Fruit fly (Drosophila melanogaster) whole organism, embryonic: ENCODE measurements around the gene Rh2.

Experiments
- Adf1 ChIP-seq: fragments of 200-800 bp; sonication (Bioruptor generic); IDR thresholded peaks from 2 replicates; pipeline ENCODE4 v1.3.6; 2022; ENCODE audit warnings: missing biosample characterization, missing genetic modification characterization
- Aef1 ChIP-seq: fragments of 200-800 bp; sonication (Bioruptor generic); IDR thresholded peaks from 3 replicates; pipeline ENCODE4 v1.3.6; 2022; ENCODE audit warnings: missing biosample characterization, missing genetic modification characterization
- B-H1 ChIP-seq: fragments of 200-800 bp; sonication (Bioruptor generic); IDR thresholded peaks from 3 replicates; pipeline ENCODE4 v1.3.6; 2022; ENCODE audit warnings: missing biosample characterization, missing genetic modification characterization
- Blimp-1 ChIP-seq: fragments of 200-800 bp; sonication (Bioruptor generic); optimal IDR thresholded peaks from 3 replicates; lab custom pipeline; 2018; ENCODE audit warnings: missing biosample characterization, missing genetic modification characterization, mild to moderate bottlenecking, moderate library complexity, missing genetic modification reagents
- Bteb2 ChIP-seq: fragments of 200-800 bp; sonication (Bioruptor generic); optimal IDR thresholded peaks from 2 replicates; lab custom pipeline; 2016; ENCODE audit warnings: missing biosample characterization, missing genetic modification characterization
- CG10267 ChIP-seq: fragments of 200-800 bp; sonication (Bioruptor generic); optimal IDR thresholded peaks from 2 replicates; lab custom pipeline; 2018; ENCODE audit warnings: missing biosample characterization, mild to moderate bottlenecking, missing genetic modification characterization, moderate library complexity
- CG10366 ChIP-seq: fragments of 200-800 bp; sonication (Bioruptor generic); IDR thresholded peaks from 2 replicates; pipeline ENCODE4 v1.3.6; 2022; ENCODE audit warnings: missing biosample characterization, missing genetic modification characterization
- CG10543 ChIP-seq: fragments of 200-800 bp; sonication (Bioruptor generic); optimal IDR thresholded peaks from 3 replicates; lab custom pipeline; 2017; ENCODE audit warnings: missing biosample characterization, mild to moderate bottlenecking, missing genetic modification characterization, moderate library complexity
- CG11247 ChIP-seq: fragments of 200-800 bp; sonication (Bioruptor generic); IDR thresholded peaks from 2 replicates; pipeline ENCODE4 v1.3.6; 2022; ENCODE audit warnings: missing biosample characterization, missing genetic modification characterization
- CG11504 ChIP-seq: fragments of 200-800 bp; sonication (Bioruptor generic); optimal IDR thresholded peaks from 3 replicates; lab custom pipeline; 2019; ENCODE audit warnings: missing biosample characterization, mild to moderate bottlenecking, missing genetic modification characterization, moderate library complexity
- CG12071 ChIP-seq: fragments of 200-800 bp; sonication (Bioruptor generic); optimal IDR thresholded peaks from 3 replicates; lab custom pipeline; 2018; ENCODE audit warnings: missing biosample characterization, mild to moderate bottlenecking, missing genetic modification characterization
- CG13296 ChIP-seq: fragments of 200-800 bp; sonication (Bioruptor generic); optimal IDR thresholded peaks from 3 replicates; lab custom pipeline; 2018; ENCODE audit warnings: missing biosample characterization, mild to moderate bottlenecking, missing genetic modification characterization
- CG17568 ChIP-seq: fragments of 200-800 bp; sonication (Bioruptor generic); optimal IDR thresholded peaks from 2 replicates; lab custom pipeline; 2018; ENCODE audit warnings: missing biosample characterization, mild to moderate bottlenecking, missing genetic modification characterization, moderate library complexity
- CG18599 ChIP-seq: fragments of 200-800 bp; sonication (Bioruptor generic); optimal IDR thresholded peaks from 3 replicates; lab custom pipeline; 2017; ENCODE audit warnings: missing biosample characterization, missing genetic modification characterization, mild to moderate bottlenecking, moderate library complexity, missing genetic modification reagents
- CG2199 ChIP-seq: fragments of 200-800 bp; sonication (Bioruptor generic); IDR thresholded peaks from 3 replicates; pipeline ENCODE4 v1.3.6; 2022; ENCODE audit warnings: missing biosample characterization, missing genetic modification characterization
- CG6272 ChIP-seq: fragments of 200-800 bp; sonication (Bioruptor generic); IDR thresholded peaks from 2 replicates; pipeline ENCODE4 v1.3.6; 2022; ENCODE audit warnings: missing biosample characterization, missing genetic modification characterization
- CG8089 ChIP-seq: fragments of 200-800 bp; sonication (Bioruptor generic); optimal IDR thresholded peaks from 3 replicates; lab custom pipeline; 2016; ENCODE audit warnings: missing biosample characterization, missing genetic modification characterization
- CG8924 ChIP-seq: fragments of 200-800 bp; optimal IDR thresholded peaks from 3 replicates; lab custom pipeline; 2019; ENCODE audit warnings: missing biosample characterization, mild to moderate bottlenecking, missing genetic modification characterization, moderate library complexity
- D19B ChIP-seq: fragments of 200-800 bp; sonication (Bioruptor generic); optimal IDR thresholded peaks from 2 replicates; lab custom pipeline; 2017; ENCODE audit warnings: missing biosample characterization, mild to moderate bottlenecking, missing genetic modification characterization
- Doc2 ChIP-seq: fragments of 200-800 bp; sonication (Bioruptor generic); IDR thresholded peaks from 2 replicates; pipeline ENCODE4 v1.3.6; 2022; ENCODE audit warnings: missing biosample characterization, missing genetic modification characterization
- Dp ChIP-seq: fragments of 200-800 bp; sonication (Bioruptor generic); optimal IDR thresholded peaks from 2 replicates; lab custom pipeline; 2018; ENCODE audit warnings: missing biosample characterization, mild to moderate bottlenecking, missing genetic modification characterization, moderate library complexity
- Dref ChIP-seq: fragments of 200-800 bp; sonication (Bioruptor generic); IDR thresholded peaks from 2 replicates; pipeline ENCODE4 v1.3.6; 2022; ENCODE audit warnings: missing biosample characterization, missing genetic modification characterization
- Ets65A ChIP-seq: fragments of 200-800 bp; sonication (Bioruptor generic); peaks from one replicate; lab custom pipeline; 2016; ENCODE audit warnings: missing biosample characterization, missing genetic modification characterization
- HHEX ChIP-seq: fragments of 200-800 bp; sonication (Bioruptor generic); optimal IDR thresholded peaks from 3 replicates; lab custom pipeline; 2017; ENCODE audit warnings: missing biosample characterization, mild to moderate bottlenecking, missing genetic modification characterization, missing genetic modification reagents
- HLH4C ChIP-seq: fragments of 200-800 bp; sonication (Bioruptor generic); IDR thresholded peaks from 3 replicates; pipeline ENCODE4 v1.3.6; 2022; ENCODE audit warnings: missing biosample characterization, missing genetic modification characterization; ENCODE audit not compliant: partially characterized antibody
- Hey ChIP-seq: fragments of 200-800 bp; sonication (Bioruptor generic); optimal IDR thresholded peaks from 3 replicates; lab custom pipeline; 2018; ENCODE audit warnings: missing biosample characterization, mild to moderate bottlenecking, missing genetic modification characterization
- Lhr ChIP-seq: fragments of 200-800 bp; sonication (Bioruptor generic); optimal IDR thresholded peaks from 3 replicates; lab custom pipeline; 2017; ENCODE audit warnings: mild to moderate bottlenecking, missing biosample characterization, missing genetic modification reagents, missing genetic modification characterization
- MESR4 ChIP-seq: fragments of 200-800 bp; sonication (Bioruptor generic); optimal IDR thresholded peaks from 2 replicates; lab custom pipeline; 2018; ENCODE audit warnings: missing biosample characterization, mild to moderate bottlenecking, missing genetic modification characterization, moderate library complexity
- Med ChIP-seq: fragments of 200-800 bp; sonication (Bioruptor generic); peaks from one replicate; lab custom pipeline; 2016; ENCODE audit warnings: missing biosample characterization, missing genetic modification characterization, mild to moderate bottlenecking, inconsistent platforms, moderate library complexity
- NFAT ChIP-seq: fragments of 200-800 bp; sonication (Bioruptor generic); IDR thresholded peaks from 2 replicates; pipeline ENCODE4 v1.3.6; 2022; ENCODE audit warnings: missing biosample characterization, missing genetic modification characterization
- Nf-YC ChIP-seq: fragments of 200-800 bp; optimal IDR thresholded peaks from 3 replicates; lab custom pipeline; 2019; ENCODE audit warnings: missing biosample characterization, mild to moderate bottlenecking, missing genetic modification characterization, moderate library complexity
- Rx ChIP-seq: fragments of 200-800 bp; sonication (Bioruptor generic); IDR thresholded peaks from 2 replicates; pipeline ENCODE4 v1.3.6; 2022; ENCODE audit warnings: missing biosample characterization, missing genetic modification characterization
- Sox100B ChIP-seq: fragments of 200-800 bp; sonication (Bioruptor generic); optimal IDR thresholded peaks from 3 replicates; lab custom pipeline; 2018; ENCODE audit warnings: missing biosample characterization, mild to moderate bottlenecking, missing genetic modification characterization
- Stat92E ChIP-seq, 3 experiments: fragments of >200 bp in 2 of 3; fragments of 200-800 bp in 1 of 3; sonication (Bioruptor generic) in 1 of 3; optimal IDR thresholded peaks; 2 replicates each; lab custom pipeline; 2017 to 2019; ENCODE audit warnings: missing biosample characterization in 3 of 3, missing genetic modification characterization in 3 of 3, mild to moderate bottlenecking in 1 of 3, moderate library complexity in 1 of 3
- Xrp1 ChIP-seq: fragments of 200-800 bp; sonication (Bioruptor generic); IDR thresholded peaks from 2 replicates; pipeline ENCODE4 v1.3.6; 2022; ENCODE audit warnings: missing biosample characterization, missing genetic modification characterization
- amos ChIP-seq: fragments of 200-800 bp; sonication (Bioruptor generic); IDR thresholded peaks from 2 replicates; pipeline ENCODE4 v1.3.6; 2022; ENCODE audit warnings: missing biosample characterization, missing genetic modification characterization; ENCODE audit not compliant: partially characterized antibody
- ash1 ChIP-seq: fragments of 200-800 bp; sonication (Bioruptor generic); optimal IDR thresholded peaks from 2 replicates; lab custom pipeline; 2018; ENCODE audit warnings: missing biosample characterization, mild to moderate bottlenecking, missing genetic modification characterization
- chn ChIP-seq: fragments of 200-800 bp; sonication (Bioruptor generic); optimal IDR thresholded peaks from 2 replicates; lab custom pipeline; 2016; ENCODE audit warnings: missing biosample characterization, missing genetic modification characterization
- crol ChIP-seq: fragments of 200-800 bp; sonication (Bioruptor generic); IDR thresholded peaks from 2 replicates; pipeline ENCODE4 v1.3.6; 2022; ENCODE audit warnings: missing biosample characterization, missing genetic modification characterization
- crp ChIP-seq, 2 experiments: fragments of 200-800 bp; sonication (Bioruptor generic); optimal IDR thresholded peaks; 2 replicates in 1 of 2; 3 replicates in 1 of 2; lab custom pipeline; 2017; ENCODE audit warnings: missing biosample characterization in 2 of 2, missing genetic modification characterization in 2 of 2, mild to moderate bottlenecking in 1 of 2, moderate library complexity in 1 of 2
- danr ChIP-seq: fragments of 200-800 bp; sonication (Bioruptor generic); IDR thresholded peaks from 2 replicates; pipeline ENCODE4 v1.3.6; 2022; ENCODE audit warnings: missing biosample characterization, missing genetic modification characterization
- disco-r ChIP-seq: fragments of 200-800 bp; sonication (Bioruptor generic); optimal IDR thresholded peaks from 2 replicates; lab custom pipeline; 2016; ENCODE audit warnings: missing biosample characterization, missing genetic modification characterization
- ems ChIP-seq: fragments of 200-800 bp; sonication (Bioruptor generic); optimal IDR thresholded peaks from 3 replicates; lab custom pipeline; 2016; ENCODE audit warnings: missing biosample characterization, missing genetic modification characterization
- fru ChIP-seq: fragments of >200 bp; optimal IDR thresholded peaks from 2 replicates; lab custom pipeline; 2017
- gsb ChIP-seq: fragments of 200-800 bp; sonication (Bioruptor generic); IDR thresholded peaks from 2 replicates; pipeline ENCODE4 v1.3.6; 2022; ENCODE audit warnings: missing biosample characterization, missing genetic modification characterization
- lilli ChIP-seq: fragments of 200-800 bp; sonication (Bioruptor generic); optimal IDR thresholded peaks from 3 replicates; lab custom pipeline; 2016; ENCODE audit warnings: missing biosample characterization, missing genetic modification characterization
- nau ChIP-seq: fragments of 200-800 bp; sonication (Bioruptor generic); optimal IDR thresholded peaks from 3 replicates; lab custom pipeline; 2017; ENCODE audit warnings: missing biosample characterization, mild to moderate bottlenecking, missing genetic modification characterization, missing genetic modification reagents
- sd ChIP-seq: fragments of 200-800 bp; sonication (Bioruptor generic); optimal IDR thresholded peaks from 3 replicates; lab custom pipeline; 2018; ENCODE audit warnings: missing biosample characterization, mild to moderate bottlenecking, missing genetic modification characterization, moderate library complexity
- sna ChIP-seq: fragments of 200-800 bp; sonication (Bioruptor generic); IDR thresholded peaks from 2 replicates; pipeline ENCODE4 v1.3.6; 2022; ENCODE audit warnings: missing biosample characterization, missing genetic modification characterization; ENCODE audit not compliant: partially characterized antibody

Gene Rh2

DNA sequence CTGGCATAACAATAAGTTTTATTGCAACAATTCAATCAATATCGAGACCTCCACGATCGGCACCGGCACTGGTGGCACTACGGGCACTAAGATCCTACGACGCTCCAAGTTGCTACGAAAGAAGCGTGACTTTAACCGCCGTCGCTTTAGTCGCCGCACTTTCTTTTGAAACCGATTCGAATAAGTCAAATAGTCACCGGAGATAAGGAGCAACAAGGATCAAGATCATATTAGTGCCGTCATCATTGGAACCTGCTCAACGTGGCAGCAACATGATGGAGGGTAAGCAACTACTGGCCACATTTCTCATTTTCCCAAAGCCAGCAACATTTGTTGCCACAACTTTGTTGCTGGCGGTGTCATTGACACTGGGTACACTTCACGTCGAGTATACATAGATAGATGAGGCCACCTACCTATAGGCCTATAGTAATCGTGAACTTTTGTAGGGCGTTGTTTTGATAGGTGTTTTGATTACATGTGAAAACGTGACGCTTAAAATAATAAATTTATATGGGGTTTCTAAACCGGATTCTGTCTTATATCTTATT lies 16.5 kb downstream of the Rh2 start:
- TF ChIP-seq Dref (GFP tag; lab: Robert Waterston, UW) (no peak), ash1 (GFP tag; lab: Kevin White, UChicago) (no peak), disco-r (GFP tag; lab: Kevin White, UChicago) (no peak), lilli (no peak), CG8089 (no peak), Stat92E (GFP tag; optimal IDR thresholded peaks at IDR 0.05; lab: Kevin White, UChicago) (peak in 1 of 3 experiments; percentile 53), gsb (GFP tag; lab: Robert Waterston, UW) (no peak), Blimp-1 (no peak), CG11504 (tag; lab: Kevin White, UChicago) (peak; percentile 99), CG6272 (GFP tag; lab: Robert Waterston, UW) (no peak), MESR4 (GFP tag; lab: Kevin White, UChicago) (no peak), Aef1 (GFP tag; lab: Robert Waterston, UW) (no peak), Ets65A (GFP tag; lab: Kevin White, UChicago) (peak; percentile 61), Lhr (GFP tag; lab: Kevin White, UChicago) (no peak), CG12071 (GFP tag; lab: Kevin White, UChicago) (no peak), Bteb2 (no peak), NFAT (GFP tag; lab: Robert Waterston, UW) (no peak), CG2199 (GFP tag; lab: Robert Waterston, UW) (peak; percentile 55; the same call in 1 of the 3 replicates), crp (GFP tag; optimal IDR thresholded peaks at IDR 0.05; lab: Kevin White, UChicago) (no peak), fru (no peak), amos (GFP tag; lab: Robert Waterston, UW) (no peak), Rx (GFP tag; lab: Robert Waterston, UW) (no peak), B-H1 (GFP tag; lab: Robert Waterston, UW) (no peak), Doc2 (no peak), nau (GFP tag; lab: Kevin White, UChicago) (no peak), CG10267 (tag; lab: Kevin White, UChicago) (no peak), Adf1 (GFP tag; lab: Robert Waterston, UW) (no peak), sna (GFP tag; lab: Robert Waterston, UW) (0 out of 2 replicates have a peak, but pooled peaks have one; percentile 20), Xrp1 (no peak), Dp (GFP tag; lab: Kevin White, UChicago) (no peak), D19B (GFP tag; lab: Kevin White, UChicago) (peak; percentile 46), CG8924 (tag; lab: Kevin White, UChicago) (no peak), Med (GFP tag; lab: Kevin White, UChicago) (peak; percentile 35), chn (GFP tag; lab: Kevin White, UChicago) (no peak)
- TF ChIP-seq, all 482 proteins: peak for 7

DNA sequence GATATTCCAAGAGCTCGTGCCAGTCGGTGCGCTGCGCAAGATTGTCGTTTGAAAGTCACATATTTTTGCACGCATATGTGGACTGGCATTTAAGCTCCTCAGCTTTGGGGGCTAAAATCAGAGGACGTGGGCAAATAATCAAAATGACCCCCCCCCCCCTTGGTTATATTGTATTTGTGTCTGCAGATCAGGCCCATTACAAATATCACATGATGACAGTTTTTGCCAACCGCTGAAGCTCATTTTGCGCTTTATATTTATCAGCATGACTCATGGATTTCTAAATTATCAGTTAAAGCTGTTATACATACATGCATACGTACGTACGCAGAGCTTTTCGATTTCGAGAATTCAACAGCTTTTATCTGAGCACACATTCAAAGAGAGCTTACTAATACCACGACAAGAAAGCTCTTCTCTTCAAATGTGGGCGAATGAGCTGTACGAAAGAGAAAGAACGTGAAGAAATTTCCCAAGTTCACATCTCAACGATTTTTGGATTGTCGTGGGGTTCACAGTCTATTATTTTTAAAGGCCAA lies 17.6 kb downstream of the Rh2 start:
- TF ChIP-seq crp (GFP tag; optimal IDR thresholded peaks at IDR 0.05; lab: Kevin White, UChicago) (no peak), Hey (tag; lab: Kevin White, UChicago) (peak; percentile 45), HHEX (GFP tag; lab: Kevin White, UChicago) (peak; percentile 32), CG18599 (GFP tag; lab: Kevin White, UChicago) (peak; percentile 60), sd (peak; percentile 83), Aef1 (GFP tag; lab: Robert Waterston, UW) (no peak), Med (GFP tag; lab: Kevin White, UChicago) (peak; percentile 60), Sox100B (GFP tag; lab: Kevin White, UChicago) (no peak), Xrp1 (peak; percentile 32; the same call in 1 of the 2 replicates), HLH4C (GFP tag; lab: Robert Waterston, UW) (no peak), crol (GFP tag; lab: Robert Waterston, UW) (peak; percentile 46; the same call in 1 of the 2 replicates), CG11247 (no peak), CG10366 (GFP tag; lab: Robert Waterston, UW) (no peak), ems (GFP tag; lab: Kevin White, UChicago) (no peak), CG13296 (peak; percentile 25), lilli (peak; percentile 28), danr (no peak), CG17568 (GFP tag; lab: Kevin White, UChicago) (peak; percentile 1), CG10543 (peak; percentile 86), Nf-YC (peak; percentile 17)
